Fruit fly (Drosophila melanogaster): ENCODE results near the gene CG5078.

DNA sequence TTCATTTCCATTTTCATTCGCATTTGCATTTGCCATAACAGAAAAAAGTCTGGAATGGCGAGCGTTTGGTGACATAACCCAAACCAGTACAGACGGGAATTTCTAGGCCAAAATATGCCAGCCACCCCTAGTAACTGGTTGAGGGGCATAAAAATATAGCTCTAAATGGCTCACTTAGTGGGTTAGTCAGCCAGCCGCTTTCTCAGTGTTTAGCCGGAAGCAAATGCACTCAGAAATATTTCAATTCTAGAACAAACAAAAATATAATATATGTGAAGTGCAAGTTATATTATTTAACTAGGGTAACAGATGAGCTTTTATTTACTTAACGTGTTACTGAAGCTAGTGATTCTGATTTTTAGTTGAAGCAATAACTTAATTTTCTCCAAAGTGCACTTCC is 31.1 kb downstream of the CG5078 start:
- TF ChIP-seq dac (GFP tag; optimal IDR thresholded peaks at IDR 0.05) = no peak
- TF ChIP-seq salr (GFP tag; optimal IDR thresholded peaks at IDR 0.05) = no peak
- TF ChIP-seq Ets96B (tag; optimal IDR thresholded peaks at IDR 0.05) = no peak
- no peak for TF ChIP-seq CG6808 (GFP tag; optimal IDR thresholded peaks at IDR 0.05)
- no peak for TF ChIP-seq Hr38 (GFP tag; optimal IDR thresholded peaks at IDR 0.05)
- TF ChIP-seq CG16779 (tag; optimal IDR thresholded peaks at IDR 0.05) = no peak
- no peak for TF ChIP-seq Gug (GFP tag; IDR thresholded peaks at IDR 0.05)
- TF ChIP-seq CG3032 (tag; optimal IDR thresholded peaks at IDR 0.05) = no peak
